Worm (Caenorhabditis elegans): Measurements from ENCODE around the gene srh-31.
A peak's percentile ranks its signal among the peaks of the same experiment; 100 is the strongest.

Gene srh-31

ce11 chrV:17662260-17662659, 44.9 kb upstream of the srh-31 start:
- TF ChIP-seq T23F11.4 (GFP tag; optimal IDR thresholded peaks at IDR 0.05) (no peak), elt-2 (tag; optimal IDR thresholded peaks at IDR 0.05) (peak; percentile 90)

ce11 chrV:17664367-17664766, 42.8 kb upstream of the srh-31 start:
- TF ChIP-seq ref-2 (tag; optimal IDR thresholded peaks at IDR 0.05) (no peak), ceh-24 (tag; optimal IDR thresholded peaks at IDR 0.05) (no peak), C08G9.2 (tag; optimal IDR thresholded peaks at IDR 0.05) (no peak), syd-9 (tag; optimal IDR thresholded peaks at IDR 0.05) (no peak), che-1 (tag; optimal IDR thresholded peaks at IDR 0.05) (no peak), unc-42 (tag; optimal IDR thresholded peaks at IDR 0.05) (no peak), C38D4.7 (GFP tag; optimal IDR thresholded peaks at IDR 0.05) (no peak), nfya-1 (tag; optimal IDR thresholded peaks at IDR 0.05) (no peak), hlh-30 (tag; optimal IDR thresholded peaks at IDR 0.05; ENCODE audit: insufficient read depth) (no peak), pha-2 (tag; optimal IDR thresholded peaks at IDR 0.05) (no peak), unc-86 (tag; optimal IDR thresholded peaks at IDR 0.05) (no peak), ceh-18 (tag; optimal IDR thresholded peaks at IDR 0.05) (no peak), npax-4 (tag; optimal IDR thresholded peaks at IDR 0.05) (no peak), Y22D7AL.16 (tag; optimal IDR thresholded peaks at IDR 0.05) (no peak), pros-1 (tag; optimal IDR thresholded peaks at IDR 0.05) (no peak), ttx-3 (tag; optimal IDR thresholded peaks at IDR 0.05) (no peak), ceh-19 (GFP tag; optimal IDR thresholded peaks at IDR 0.05) (no peak), ama-1 (optimal IDR thresholded peaks at IDR 0.05) (no peak), elt-2 (tag; optimal IDR thresholded peaks at IDR 0.05) (no peak), zip-5 (tag; optimal IDR thresholded peaks at IDR 0.05) (no peak)

- TF ChIP-seq pha-2 (tag; optimal IDR thresholded peaks at IDR 0.05) = no peak
- TF ChIP-seq lin-11 (tag; optimal IDR thresholded peaks at IDR 0.05) = no peak
- TF ChIP-seq odd-2 (tag; optimal IDR thresholded peaks at IDR 0.05) = no peak
- TF ChIP-seq ceh-18 (tag; optimal IDR thresholded peaks at IDR 0.05) = no peak
- no peak for TF ChIP-seq hlh-30 (tag; optimal IDR thresholded peaks at IDR 0.05; ENCODE audit: insufficient read depth)
- no peak for TF ChIP-seq T23F11.4 (GFP tag; optimal IDR thresholded peaks at IDR 0.05)
- TF ChIP-seq ceh-2 (tag; optimal IDR thresholded peaks at IDR 0.05) = no peak
- TF ChIP-seq pqm-1 (tag; optimal IDR thresholded peaks at IDR 0.05) = no peak
- no peak for TF ChIP-seq hlh-6 (tag; optimal IDR thresholded peaks at IDR 0.05)
- TF ChIP-seq unc-3 (GFP tag; conservative IDR thresholded peaks at IDR 0.05) = no peak
- TF ChIP-seq unc-3 (tag; optimal IDR thresholded peaks at IDR 0.05) = no peak
- no peak for TF ChIP-seq npax-4 (tag; optimal IDR thresholded peaks at IDR 0.05)
- TF ChIP-seq ceh-19 (GFP tag; optimal IDR thresholded peaks at IDR 0.05) = no peak
These were observed 41.2 kb upstream of the srh-31 start, which contains the start of gene F59A1.11 for ce11 chrV:17665906-17666305. TSS of gene F59A1.11 (minus strand) at chrV:17666006.

DNA sequence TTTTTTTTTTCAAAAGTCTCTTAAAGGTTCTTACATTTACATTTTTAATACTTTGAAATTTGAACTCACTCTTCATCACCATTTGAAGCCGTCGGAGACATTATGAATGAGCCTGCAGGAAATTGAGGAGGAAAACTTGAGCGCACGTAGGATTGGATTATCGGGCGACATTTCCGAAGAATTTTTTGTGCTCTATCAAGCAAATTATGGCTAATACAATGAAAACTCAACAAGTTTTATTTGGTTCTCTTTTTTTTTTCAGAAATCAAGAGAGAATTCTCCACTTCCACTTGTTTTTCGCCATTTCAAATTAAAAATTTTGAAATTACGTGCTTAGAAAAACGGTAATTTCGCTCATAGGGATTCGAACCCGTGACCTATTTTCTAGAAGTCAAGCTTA, 39.4 kb upstream of the srh-31 start, which contains the start of gene F59A1.12:
TSS of gene F59A1.12 (minus strand) at position 101 of the 400 bp plus-strand sequence.
- TF ChIP-seq fkh-10 (GFP tag; optimal IDR thresholded peaks at IDR 0.05) = no peak
- TF ChIP-seq ceh-22 (tag; optimal IDR thresholded peaks at IDR 0.05) = no peak
- no peak for TF ChIP-seq odd-2 (tag; optimal IDR thresholded peaks at IDR 0.05)
- no peak for TF ChIP-seq dmd-4 (tag; optimal IDR thresholded peaks at IDR 0.05; ENCODE audit: borderline replicate concordance)
- no peak for TF ChIP-seq C08G9.2 (tag; optimal IDR thresholded peaks at IDR 0.05)
- TF ChIP-seq elt-4 (tag; optimal IDR thresholded peaks at IDR 0.05) = no peak
- no peak for TF ChIP-seq hlh-8 (tag; optimal IDR thresholded peaks at IDR 0.05)
- TF ChIP-seq sox-2 (GFP tag; IDR thresholded peaks at IDR 0.05) = no peak
- no peak for TF ChIP-seq C38D4.7 (GFP tag; optimal IDR thresholded peaks at IDR 0.05)
- TF ChIP-seq rnt-1 (tag; optimal IDR thresholded peaks at IDR 0.05) = no peak
- no peak for TF ChIP-seq ceh-14 (tag; optimal IDR thresholded peaks at IDR 0.05)
- no peak for TF ChIP-seq ceh-24 (tag; optimal IDR thresholded peaks at IDR 0.05)
- no peak for TF ChIP-seq ama-1 (optimal IDR thresholded peaks at IDR 0.05)
- TF ChIP-seq fkh-6 (tag; optimal IDR thresholded peaks at IDR 0.05) = no peak
- no peak for TF ChIP-seq hlh-30 (tag; optimal IDR thresholded peaks at IDR 0.05; ENCODE audit: insufficient read depth)
- no peak for TF ChIP-seq K02D7.2 (tag; optimal IDR thresholded peaks at IDR 0.05)

Data from whole organism, late embryonic.